Fruit fly (Drosophila melanogaster): ENCODE measurements around the gene Ccp84Ae.

Ccp84Ae gene

dm6 chr3R:6657278-6658246 lies 34.0 kb downstream of the Ccp84Ae start, which contains the start of the genes CG1307 and twr (continued):
- TF ChIP-seq Bgb (GFP tag; IDR thresholded peaks at IDR 0.05; ENCODE audit: partially characterized antibody): peak; percentile 29
- no peak for TF ChIP-seq hb (GFP tag; IDR thresholded peaks at IDR 0.05; ENCODE audit: partially characterized antibody)
- TF ChIP-seq CG30020 (tag; optimal IDR thresholded peaks at IDR 0.05): no peak
- no peak for TF ChIP-seq fd3F (GFP tag; optimal IDR thresholded peaks at IDR 0.05)
- peak; percentile 61 for TF ChIP-seq CG9932 (GFP tag; IDR thresholded peaks at IDR 0.05)
- TF ChIP-seq gem (tag; optimal IDR thresholded peaks at IDR 0.05): no peak
- no peak for TF ChIP-seq CG31224 (GFP tag; IDR thresholded peaks at IDR 0.05)
- peak; percentile 85 for TF ChIP-seq MESR4 (GFP tag; optimal IDR thresholded peaks at IDR 0.05)
- peak; percentile 21 for TF ChIP-seq Sry-δ (GFP tag; optimal IDR thresholded peaks at IDR 0.05)
- 0 out of 2 replicates have a peak, but pooled peaks have one; percentile 13 for TF ChIP-seq ranshi (GFP tag; IDR thresholded peaks at IDR 0.05)
- TF ChIP-seq CG2712 (tag; optimal IDR thresholded peaks at IDR 0.05): peak; percentile 69
- no peak for TF ChIP-seq gsb-n (tag; optimal IDR thresholded peaks at IDR 0.05)
- TF ChIP-seq aop (GFP tag; IDR thresholded peaks at IDR 0.05): no peak
- TF ChIP-seq bbx (GFP tag; IDR thresholded peaks at IDR 0.05; ENCODE audit: partially characterized antibody): 0 out of 2 replicates have a peak, but pooled peaks have one; percentile 9
- no peak for TF ChIP-seq ab (GFP tag; optimal IDR thresholded peaks at IDR 0.05)
- TF ChIP-seq Sin3A (optimal IDR thresholded peaks at IDR 0.05): peak; percentile 31
- peak; percentile 38 for TF ChIP-seq CG12391 (tag; optimal IDR thresholded peaks at IDR 0.05)
- no peak for TF ChIP-seq Stat92E (GFP tag; optimal IDR thresholded peaks at IDR 0.05)
- no peak for TF ChIP-seq esg (GFP tag; conservative IDR thresholded peaks at IDR 0.05)
- TF ChIP-seq pan (optimal IDR thresholded peaks at IDR 0.05): no peak
- no peak for TF ChIP-seq pan (GFP tag; optimal IDR thresholded peaks at IDR 0.05 in 1 of 2, IDR thresholded peaks at IDR 0.05 in 1 of 2)
- TF ChIP-seq Med (GFP tag): peak; percentile 82
- TF ChIP-seq CG6854 (GFP tag; optimal IDR thresholded peaks at IDR 0.05): no peak
- no peak for TF ChIP-seq sima (GFP tag; optimal IDR thresholded peaks at IDR 0.05)
- TF ChIP-seq E2f2 (GFP tag; IDR thresholded peaks at IDR 0.05): peak; percentile 81
- TF ChIP-seq CG11696 (GFP tag; IDR thresholded peaks at IDR 0.05): no peak
- TF ChIP-seq CG12769 (tag; optimal IDR thresholded peaks at IDR 0.05): no peak
- no peak for TF ChIP-seq CG10147 (GFP tag; optimal IDR thresholded peaks at IDR 0.05)
- TF ChIP-seq H2.0 (GFP tag; IDR thresholded peaks at IDR 0.05): 0 out of 2 replicates have a peak, but pooled peaks have one; percentile 12
- no peak for TF ChIP-seq ftz-f1 (GFP tag; optimal IDR thresholded peaks at IDR 0.05)
- 0 out of 2 replicates have a peak, but pooled peaks have one; percentile 15 for TF ChIP-seq CG7372 (GFP tag; IDR thresholded peaks at IDR 0.05)
- TF ChIP-seq Hr39 (optimal IDR thresholded peaks at IDR 0.05): no peak
- peak; percentile 51 for TF ChIP-seq Dek (tag; optimal IDR thresholded peaks at IDR 0.05)
- TF ChIP-seq CG6654 (GFP tag; optimal IDR thresholded peaks at IDR 0.05): no peak
- TF ChIP-seq CG7271 (tag; optimal IDR thresholded peaks at IDR 0.05): no peak
- TF ChIP-seq CG1602 (GFP tag; optimal IDR thresholded peaks at IDR 0.05): peak; percentile 2
- 0 out of 2 replicates have a peak, but pooled peaks have one; percentile 16 for TF ChIP-seq Drgx (GFP tag; IDR thresholded peaks at IDR 0.05)
- TF ChIP-seq scrt (GFP tag; optimal IDR thresholded peaks at IDR 0.05): no peak
- no peak for TF ChIP-seq CG10979 (tag; optimal IDR thresholded peaks at IDR 0.05)
- TF ChIP-seq zf30C (GFP tag; optimal IDR thresholded peaks at IDR 0.05): no peak
- TF ChIP-seq Usf (GFP tag; optimal IDR thresholded peaks at IDR 0.05): no peak
- TF ChIP-seq nerfin-2 (GFP tag; IDR thresholded peaks at IDR 0.05; ENCODE audit: partially characterized antibody): no peak
- TF ChIP-seq Lhr (GFP tag; optimal IDR thresholded peaks at IDR 0.05): peak; percentile 29
- 0 out of 2 replicates have a peak, but pooled peaks have one; percentile 15 for TF ChIP-seq E2f1 (GFP tag; IDR thresholded peaks at IDR 0.05)
- peak; percentile 28 for TF ChIP-seq CG10462 (GFP tag; optimal IDR thresholded peaks at IDR 0.05)
- TF ChIP-seq lov (optimal IDR thresholded peaks at IDR 0.05): no peak
- no peak for TF ChIP-seq lov (GFP tag; IDR thresholded peaks at IDR 0.05)
- no peak for TF ChIP-seq oc (tag; optimal IDR thresholded peaks at IDR 0.05)
- peak; percentile 50 for TF ChIP-seq Hmr (GFP tag; optimal IDR thresholded peaks at IDR 0.05)
